Fruit fly (Drosophila melanogaster) whole organism, embryonic: Measurements from ENCODE around the gene CG2003.

ENCODE experiments used
- Atf-2 ChIP-seq: fragments of 200-800 bp; sonication (Bioruptor generic); optimal IDR thresholded peaks from 2 replicates; lab custom pipeline; 2016; ENCODE audit warnings: missing biosample characterization, missing genetic modification characterization
- CG11456 ChIP-seq: fragments of 200-800 bp; sonication (Bioruptor generic); IDR thresholded peaks from 3 replicates; pipeline ENCODE4 v1.3.6; 2022; ENCODE audit warnings: missing biosample characterization, missing genetic modification characterization
- CG12744 ChIP-seq: fragments of 200-800 bp; sonication (Bioruptor generic); optimal IDR thresholded peaks from 2 replicates; lab custom pipeline; 2016; ENCODE audit warnings: missing biosample characterization, missing genetic modification characterization
- CG14710 ChIP-seq: fragments of 200-800 bp; sonication (Bioruptor generic); optimal IDR thresholded peaks from 3 replicates; lab custom pipeline; 2019; ENCODE audit warnings: missing biosample characterization, mild to moderate bottlenecking, missing genetic modification characterization, moderate library complexity
- CG15269 ChIP-seq: fragments of 200-800 bp; sonication (Bioruptor generic); optimal IDR thresholded peaks from 2 replicates; lab custom pipeline; 2018; ENCODE audit warnings: missing biosample characterization, mild to moderate bottlenecking, missing genetic modification characterization, moderate library complexity
- CG18262 ChIP-seq: fragments of 200-800 bp; optimal IDR thresholded peaks from 3 replicates; lab custom pipeline; 2019; ENCODE audit warnings: missing biosample characterization, mild to moderate bottlenecking, missing genetic modification characterization, moderate library complexity
- CG2129 ChIP-seq: fragments of 200-800 bp; sonication (Bioruptor generic); IDR thresholded peaks from 2 replicates; pipeline ENCODE4 v1.3.6; 2022; ENCODE audit warnings: missing biosample characterization, missing genetic modification characterization; ENCODE audit not compliant: partially characterized antibody
- CG2712 ChIP-seq: fragments of 200-800 bp; optimal IDR thresholded peaks from 3 replicates; lab custom pipeline; 2019; ENCODE audit warnings: missing biosample characterization, mild to moderate bottlenecking, missing genetic modification characterization, moderate library complexity
- CG3847 ChIP-seq: fragments of 200-800 bp; sonication (Bioruptor generic); IDR thresholded peaks from 2 replicates; pipeline ENCODE4 v1.3.6; 2022; ENCODE audit warnings: missing biosample characterization, missing genetic modification characterization
- CG6683 ChIP-seq: fragments of 200-800 bp; sonication (Bioruptor generic); optimal IDR thresholded peaks from 2 replicates; lab custom pipeline; 2017; ENCODE audit warnings: missing biosample characterization, mild to moderate bottlenecking, missing genetic modification characterization, missing genetic modification reagents
- CG6765 ChIP-seq: fragments of 200-800 bp; sonication (Bioruptor generic); optimal IDR thresholded peaks from 3 replicates; lab custom pipeline; 2017; ENCODE audit warnings: missing biosample characterization, mild to moderate bottlenecking, missing genetic modification characterization
- CG8281 ChIP-seq: fragments of 200-800 bp; sonication (Bioruptor generic); optimal IDR thresholded peaks from 2 replicates; lab custom pipeline; 2018; ENCODE audit warnings: missing biosample characterization, mild to moderate bottlenecking, missing genetic modification characterization, moderate library complexity
- CG9437 ChIP-seq: fragments of 200-800 bp; sonication (Bioruptor generic); optimal IDR thresholded peaks from 2 replicates; lab custom pipeline; 2018; ENCODE audit warnings: missing biosample characterization, mild to moderate bottlenecking, missing genetic modification characterization
- Dad ChIP-seq: fragments of 200-800 bp; sonication (Bioruptor generic); optimal IDR thresholded peaks from 3 replicates; lab custom pipeline; 2016; ENCODE audit warnings: missing biosample characterization, missing genetic modification characterization
- Drgx ChIP-seq: fragments of 200-800 bp; sonication (Bioruptor generic); IDR thresholded peaks from 2 replicates; pipeline ENCODE4 v1.3.6; 2022; ENCODE audit warnings: missing biosample characterization, missing genetic modification characterization
- Eip74EF ChIP-seq, 2 experiments: fragments of 200-800 bp in 1 of 2; fragments of >200 bp in 1 of 2; sonication (Bioruptor generic) in 1 of 2; optimal IDR thresholded peaks; 2 replicates each; lab custom pipeline; 2017 to 2019; ENCODE audit warnings: missing biosample characterization in 2 of 2, missing genetic modification characterization in 2 of 2, mild to moderate bottlenecking in 1 of 2, moderate library complexity in 1 of 2
- Elba2 ChIP-seq: fragments of 200-800 bp; sonication (Bioruptor generic); optimal IDR thresholded peaks from 3 replicates; lab custom pipeline; 2016; ENCODE audit warnings: missing biosample characterization, missing genetic modification characterization
- Hmx ChIP-seq: fragments of 200-800 bp; sonication (Bioruptor generic); optimal IDR thresholded peaks from 2 replicates; lab custom pipeline; 2016; ENCODE audit warnings: missing biosample characterization, missing genetic modification characterization
- Mad ChIP-seq: fragments of 200-800 bp; sonication (Bioruptor generic); optimal IDR thresholded peaks from 2 replicates; lab custom pipeline; 2016; ENCODE audit warnings: missing biosample characterization, missing genetic modification characterization
- Optix ChIP-seq: fragments of 200-800 bp; sonication (Bioruptor generic); IDR thresholded peaks from 3 replicates; pipeline ENCODE4 v1.3.6; 2022; ENCODE audit warnings: missing biosample characterization, missing genetic modification characterization
- Six4 ChIP-seq: fragments of 200-800 bp; sonication (Bioruptor generic); optimal IDR thresholded peaks from 2 replicates; lab custom pipeline; 2016; ENCODE audit warnings: missing biosample characterization, missing genetic modification characterization
- ara ChIP-seq: fragments of 200-800 bp; sonication (Bioruptor generic); IDR thresholded peaks from 2 replicates; pipeline ENCODE4 v1.3.6; 2022; ENCODE audit warnings: missing biosample characterization, missing genetic modification characterization
- bsh ChIP-seq, 2 experiments: fragments of 200-800 bp; sonication (Bioruptor generic); optimal IDR thresholded peaks; 2 replicates each; lab custom pipeline; 2017 to 2018; ENCODE audit warnings: mild to moderate bottlenecking in 2 of 2, missing biosample characterization in 2 of 2, missing genetic modification characterization in 2 of 2, moderate library complexity in 1 of 2
- cg ChIP-seq: fragments of 200-800 bp; sonication (Bioruptor generic); optimal IDR thresholded peaks from 3 replicates; lab custom pipeline; 2019; ENCODE audit warnings: missing biosample characterization, mild to moderate bottlenecking, missing genetic modification characterization, moderate library complexity
- chif ChIP-seq, 2 experiments: fragments of 200-800 bp; sonication (Bioruptor generic); optimal IDR thresholded peaks; 3 replicates each; lab custom pipeline; 2016; ENCODE audit warnings: missing biosample characterization in 2 of 2, missing genetic modification characterization in 2 of 2
- chm ChIP-seq: fragments of 200-800 bp; sonication (Bioruptor generic); IDR thresholded peaks from 2 replicates; pipeline ENCODE4 v1.3.6; 2022; ENCODE audit warnings: missing biosample characterization, missing genetic modification characterization
- dimm ChIP-seq: fragments of 200-800 bp; sonication (Bioruptor generic); IDR thresholded peaks from 2 replicates; pipeline ENCODE4 v1.3.6; 2022; ENCODE audit warnings: missing biosample characterization, missing genetic modification characterization
- disco-r ChIP-seq: fragments of 200-800 bp; sonication (Bioruptor generic); optimal IDR thresholded peaks from 2 replicates; lab custom pipeline; 2016; ENCODE audit warnings: missing biosample characterization, missing genetic modification characterization
- dpn ChIP-seq, 2 experiments: fragments of 200-800 bp; sonication (Bioruptor generic); optimal IDR thresholded peaks; 3 replicates each; lab custom pipeline; 2016; ENCODE audit warnings: missing biosample characterization in 2 of 2, missing genetic modification characterization in 2 of 2
- grn ChIP-seq: fragments of 200-800 bp; sonication (Bioruptor generic); optimal IDR thresholded peaks from 3 replicates; lab custom pipeline; 2017; ENCODE audit warnings: missing biosample characterization, missing genetic modification characterization
- gsb-n ChIP-seq: fragments of 200-800 bp; sonication (Bioruptor generic); optimal IDR thresholded peaks from 3 replicates; lab custom pipeline; 2018; ENCODE audit warnings: missing biosample characterization, mild to moderate bottlenecking, missing genetic modification characterization
- insv ChIP-seq, 2 experiments: fragments of 200-800 bp; sonication (Bioruptor generic); optimal IDR thresholded peaks; 3 replicates each; lab custom pipeline; 2016 to 2018; ENCODE audit warnings: missing biosample characterization in 2 of 2, missing genetic modification characterization in 2 of 2
- ken ChIP-seq: fragments of 200-800 bp; sonication (Bioruptor generic); IDR thresholded peaks from 3 replicates; pipeline ENCODE4 v1.3.6; 2022; ENCODE audit warnings: missing biosample characterization, missing genetic modification characterization
- nom ChIP-seq: fragments of 200-800 bp; sonication (Bioruptor generic); optimal IDR thresholded peaks from 2 replicates; lab custom pipeline; 2017; ENCODE audit warnings: missing biosample characterization, missing genetic modification characterization, mild to moderate bottlenecking, moderate library complexity, missing genetic modification reagents
- row ChIP-seq: fragments of 200-800 bp; sonication (Bioruptor generic); IDR thresholded peaks from 3 replicates; pipeline ENCODE4 v1.3.6; 2022; ENCODE audit warnings: missing biosample characterization, missing genetic modification characterization
- so ChIP-seq: fragments of 200-800 bp; sonication (Bioruptor generic); IDR thresholded peaks from 3 replicates; pipeline ENCODE4 v1.3.6; 2022; ENCODE audit warnings: missing biosample characterization, missing genetic modification characterization
- twi ChIP-seq: fragments of 200-800 bp; optimal IDR thresholded peaks from 2 replicates; lab custom pipeline; 2019; ENCODE audit warnings: missing biosample characterization, mild to moderate bottlenecking, missing genetic modification characterization, moderate library complexity
- unpg ChIP-seq: fragments of 200-800 bp; sonication (Bioruptor generic); optimal IDR thresholded peaks from 3 replicates; lab custom pipeline; 2018; ENCODE audit warnings: missing biosample characterization, mild to moderate bottlenecking, missing genetic modification characterization, moderate library complexity

The CG2003 gene

dm6 chr3R:31956264-31956663 is 21.7 kb upstream of the CG2003 start:
- TF ChIP-seq CG12744 (no peak), ken (no peak), ara (GFP tag; lab: Robert Waterston, UW) (no peak), CG8281 (tag; lab: Kevin White, UChicago) (no peak), dimm (no peak), CG6683 (GFP tag; lab: Kevin White, UChicago) (no peak), gsb-n (tag; lab: Kevin White, UChicago) (no peak), Elba2 (GFP tag; lab: Kevin White, UChicago) (no peak), CG6765 (GFP tag; lab: Kevin White, UChicago) (no peak), grn (GFP tag; lab: Kevin White, UChicago) (no peak), CG15269 (tag; lab: Kevin White, UChicago) (no peak), Eip74EF (GFP tag; optimal IDR thresholded peaks at IDR 0.05; lab: Kevin White, UChicago) (no peak), Hmx (GFP tag; lab: Kevin White, UChicago) (no peak), Atf-2 (no peak), so (GFP tag; lab: Robert Waterston, UW) (no peak), Optix (no peak), insv (GFP tag; optimal IDR thresholded peaks at IDR 0.05; lab: Kevin White, UChicago) (no peak), CG11456 (GFP tag; lab: Robert Waterston, UW) (no peak)

- TF ChIP-seq CG2712 (tag; lab: Kevin White, UChicago) (no peak), Drgx (GFP tag; lab: Robert Waterston, UW) (0 out of 2 replicates have a peak, but pooled peaks have one; percentile 37), twi (tag; lab: Kevin White, UChicago) (peak; percentile 19)
Measured at dm6 chr3R:31961306-31961705, 16.6 kb upstream of the CG2003 start.

DNA sequence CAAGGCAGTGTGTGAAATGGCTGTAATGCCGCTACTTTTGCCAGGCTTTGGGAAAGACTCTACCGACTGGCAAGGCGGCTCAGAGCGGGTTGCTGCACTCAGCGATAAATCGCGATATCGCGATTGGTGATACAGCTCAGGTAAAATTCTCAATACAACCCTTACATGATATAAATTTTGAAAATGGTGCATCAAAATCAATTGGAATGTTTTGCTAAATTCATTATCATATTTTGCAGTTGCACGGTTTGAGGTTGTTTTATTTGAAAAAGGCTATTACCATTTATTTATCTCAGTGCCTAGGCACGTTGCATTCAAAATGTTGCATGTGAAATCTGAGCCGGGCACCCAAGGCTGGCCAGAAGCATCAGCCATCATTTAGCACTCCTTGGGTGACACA is 14.8 kb upstream of the CG2003 start:
- peak; percentile 18; the same call in 1 of the 2 replicates for TF ChIP-seq Drgx (GFP tag; lab: Robert Waterston, UW)
- TF ChIP-seq unpg (GFP tag; lab: Kevin White, UChicago), result no peak
- no peak for TF ChIP-seq CG9437 (GFP tag; lab: Kevin White, UChicago)
- no peak for TF ChIP-seq Six4 (GFP tag; lab: Kevin White, UChicago)
- TF ChIP-seq Atf-2, result no peak
- no peak for TF ChIP-seq row (GFP tag; lab: Robert Waterston, UW)
- TF ChIP-seq CG3847 (GFP tag; lab: Robert Waterston, UW), result no peak
- TF ChIP-seq bsh (GFP tag; optimal IDR thresholded peaks at IDR 0.05; lab: Kevin White, UChicago), result peak in 1 of 2 experiments; percentile 34
- no peak for TF ChIP-seq CG2129
- TF ChIP-seq nom (GFP tag; lab: Kevin White, UChicago), result peak; percentile 1
- TF ChIP-seq Mad (GFP tag; lab: Kevin White, UChicago), result no peak
- no peak for TF ChIP-seq Dad (GFP tag; lab: Kevin White, UChicago)
- TF ChIP-seq disco-r (GFP tag; lab: Kevin White, UChicago), result no peak
- TF ChIP-seq CG14710, result no peak
- no peak for TF ChIP-seq chm (GFP tag; lab: Robert Waterston, UW)
- no peak for TF ChIP-seq dpn (GFP tag; optimal IDR thresholded peaks at IDR 0.05; lab: Kevin White, UChicago)
- TF ChIP-seq chif (GFP tag; optimal IDR thresholded peaks at IDR 0.05; lab: Kevin White, UChicago), result no peak
- no peak for TF ChIP-seq cg (GFP tag; lab: Kevin White, UChicago)
- TF ChIP-seq CG18262 (tag; lab: Kevin White, UChicago), result no peak
